Fruit fly (Drosophila melanogaster) whole organism, embryonic: Measurements from ENCODE around the gene CG9222.

ENCODE experiments used
- Ada2b ChIP-seq: fragments of 200-800 bp; sonication (Bioruptor generic); IDR thresholded peaks from 2 replicates; pipeline ENCODE4 v1.3.6; 2022; ENCODE audit warnings: missing biosample characterization, missing genetic modification characterization
- Bteb2 ChIP-seq: fragments of 200-800 bp; sonication (Bioruptor generic); optimal IDR thresholded peaks from 2 replicates; lab custom pipeline; 2016; ENCODE audit warnings: missing biosample characterization, missing genetic modification characterization
- CG12391 ChIP-seq: fragments of 200-800 bp; sonication (Bioruptor generic); optimal IDR thresholded peaks from 3 replicates; lab custom pipeline; 2018; ENCODE audit warnings: missing biosample characterization, mild to moderate bottlenecking, missing genetic modification characterization, moderate library complexity
- CG18262 ChIP-seq: fragments of 200-800 bp; optimal IDR thresholded peaks from 3 replicates; lab custom pipeline; 2019; ENCODE audit warnings: missing biosample characterization, mild to moderate bottlenecking, missing genetic modification characterization, moderate library complexity
- CG8388 ChIP-seq: fragments of 200-800 bp; sonication (Bioruptor generic); optimal IDR thresholded peaks from 2 replicates; lab custom pipeline; 2019; ENCODE audit warnings: missing biosample characterization, mild to moderate bottlenecking, missing genetic modification characterization, moderate library complexity
- Tbp ChIP-seq: fragments of >200 bp; optimal IDR thresholded peaks from 2 replicates; lab custom pipeline; 2018; ENCODE audit warnings: missing biosample characterization, missing genetic modification characterization

DNA sequence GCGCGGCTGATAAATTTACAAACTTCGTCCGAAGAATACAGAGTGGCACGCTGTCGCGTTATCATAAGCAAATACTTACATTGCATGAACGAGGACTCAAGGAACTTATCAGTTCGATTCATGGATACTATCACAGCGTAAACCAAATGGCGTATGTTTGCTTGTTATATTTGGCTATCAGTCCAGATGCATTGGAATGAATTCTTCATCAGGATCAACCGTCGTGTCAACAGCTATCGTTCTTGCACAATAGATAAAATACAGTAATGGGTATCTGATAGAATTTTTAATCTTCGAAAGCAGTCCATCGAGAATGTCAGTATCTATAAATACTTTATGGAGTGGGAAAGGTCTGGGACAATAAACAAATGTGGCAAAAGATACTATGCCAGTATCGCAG is 46.3 kb downstream of the CG9222 start:
- TF ChIP-seq Ada2b (GFP tag; lab: Robert Waterston, UW) = no peak
- TF ChIP-seq CG12391 = no peak
- no peak for TF ChIP-seq CG8388 (GFP tag; lab: Kevin White, UChicago)
- TF ChIP-seq Bteb2 (GFP tag; lab: Kevin White, UChicago) = no peak
- no peak for TF ChIP-seq Tbp (GFP tag; lab: Kevin White, UChicago)
- no peak for TF ChIP-seq CG18262 (tag; lab: Kevin White, UChicago)
